Fruit fly (Drosophila melanogaster): ENCODE results near the gene CG32591.
A peak's percentile ranks its signal among the peaks of the same experiment; 100 is the strongest.

The CG32591 gene

dm6 chrX:14923277-14924019, 5.3 kb downstream of the CG32591 start, which contains the start of gene CG9503:
Gene CG9503 (minus strand): TSS chrX:14923493.
- TF ChIP-seq CG32121 (GFP tag; IDR thresholded peaks at IDR 0.05) (no peak), Snoo (tag; optimal IDR thresholded peaks at IDR 0.05) (no peak), Ets98B (GFP tag; IDR thresholded peaks at IDR 0.05) (no peak; the same call in 1 of the 2 replicates), CG4496 (GFP tag; IDR thresholded peaks at IDR 0.05) (no peak; the same call in 2 of the 3 replicates), D1 (tag; optimal IDR thresholded peaks at IDR 0.05) (no peak), CG8159 (tag; optimal IDR thresholded peaks at IDR 0.05) (no peak), CG34367 (tag; optimal IDR thresholded peaks at IDR 0.05) (no peak), CG13204 (GFP tag; optimal IDR thresholded peaks at IDR 0.05) (no peak), CG10348 (GFP tag; IDR thresholded peaks at IDR 0.05) (no peak), fd96Ca (GFP tag; IDR thresholded peaks at IDR 0.05) (no peak)

- peak; percentile 29 for TF ChIP-seq Pif1A (GFP tag; optimal IDR thresholded peaks at IDR 0.05)
- TF ChIP-seq rn (GFP tag; IDR thresholded peaks at IDR 0.05) = no peak
- peak; percentile 42 for TF ChIP-seq CG17806 (tag; optimal IDR thresholded peaks at IDR 0.05)
- peak; percentile 36 for TF ChIP-seq Pif1B (GFP tag; optimal IDR thresholded peaks at IDR 0.05)
- no peak for TF ChIP-seq Snoo (tag; optimal IDR thresholded peaks at IDR 0.05)
- TF ChIP-seq CG9948 (tag; optimal IDR thresholded peaks at IDR 0.05) = peak; percentile 62
- TF ChIP-seq CG32121 (GFP tag; IDR thresholded peaks at IDR 0.05) = peak; percentile 51
- no peak for TF ChIP-seq gl (tag; optimal IDR thresholded peaks at IDR 0.05)
- TF ChIP-seq CG12605 (GFP tag; IDR thresholded peaks at IDR 0.05) = peak; percentile 16; the same call in 1 of the 2 replicates
- TF ChIP-seq CG8301 (tag; optimal IDR thresholded peaks at IDR 0.05) = peak; percentile 50
- no peak for TF ChIP-seq CG34367 (tag; optimal IDR thresholded peaks at IDR 0.05)
- TF ChIP-seq D1 (tag; optimal IDR thresholded peaks at IDR 0.05) = peak; percentile 33
- TF ChIP-seq Ets98B (GFP tag; IDR thresholded peaks at IDR 0.05) = peak; percentile 52
- peak; percentile 30; the same call in 1 of the 3 replicates for TF ChIP-seq CG4496 (GFP tag; IDR thresholded peaks at IDR 0.05)
- TF ChIP-seq CG15710 (tag; optimal IDR thresholded peaks at IDR 0.05) = peak; percentile 26
- peak; percentile 44; the same call in 1 of the 3 replicates for TF ChIP-seq fd96Ca (GFP tag; IDR thresholded peaks at IDR 0.05)
- peak; percentile 45 for TF ChIP-seq CG8159 (tag; optimal IDR thresholded peaks at IDR 0.05)
- no peak for TF ChIP-seq CG10348 (GFP tag; IDR thresholded peaks at IDR 0.05)
- peak; percentile 74 for TF ChIP-seq CG14655 (GFP tag; optimal IDR thresholded peaks at IDR 0.05)
- peak; percentile 87 for TF ChIP-seq EcR (GFP tag; optimal IDR thresholded peaks at IDR 0.05)
- no peak for TF ChIP-seq CG13204 (GFP tag; optimal IDR thresholded peaks at IDR 0.05)
These were observed 6.1 kb downstream of the CG32591 start for dm6 chrX:14922396-14923276.

DNA sequence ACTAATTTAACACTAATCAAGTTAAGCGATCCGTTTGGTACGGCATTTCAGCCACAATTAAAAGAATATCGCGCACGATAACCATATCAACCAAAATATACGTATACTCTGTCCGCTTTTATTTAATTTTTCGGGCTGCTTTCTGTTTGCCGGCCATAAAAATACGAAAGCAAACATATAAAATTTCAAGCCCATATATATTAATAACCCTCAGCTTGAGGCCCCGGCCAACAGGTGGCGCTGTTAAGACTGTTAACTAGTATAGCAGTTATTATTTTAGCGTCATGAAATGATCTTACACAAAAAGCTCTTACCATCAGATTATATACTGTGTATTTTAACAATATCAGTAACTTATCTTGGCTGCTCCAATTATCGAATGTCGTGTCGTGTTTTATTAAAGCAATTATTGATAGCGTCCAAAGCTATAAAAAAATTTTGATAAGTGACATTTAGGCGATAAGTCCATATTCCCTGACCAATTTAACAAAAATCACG, 9.9 kb downstream of the CG32591 start, which contains the start of gene Eo:
TSS of gene Eo (minus strand) at position 51 of the 498 bp plus-strand sequence.
- TF ChIP-seq CG12605 (GFP tag; IDR thresholded peaks at IDR 0.05) (no peak), rn (GFP tag; IDR thresholded peaks at IDR 0.05) (no peak), EcR (GFP tag; optimal IDR thresholded peaks at IDR 0.05) (peak; percentile 81), D1 (tag; optimal IDR thresholded peaks at IDR 0.05) (peak; percentile 13), CG9948 (tag; optimal IDR thresholded peaks at IDR 0.05) (no peak), gl (tag; optimal IDR thresholded peaks at IDR 0.05) (no peak)

DNA sequence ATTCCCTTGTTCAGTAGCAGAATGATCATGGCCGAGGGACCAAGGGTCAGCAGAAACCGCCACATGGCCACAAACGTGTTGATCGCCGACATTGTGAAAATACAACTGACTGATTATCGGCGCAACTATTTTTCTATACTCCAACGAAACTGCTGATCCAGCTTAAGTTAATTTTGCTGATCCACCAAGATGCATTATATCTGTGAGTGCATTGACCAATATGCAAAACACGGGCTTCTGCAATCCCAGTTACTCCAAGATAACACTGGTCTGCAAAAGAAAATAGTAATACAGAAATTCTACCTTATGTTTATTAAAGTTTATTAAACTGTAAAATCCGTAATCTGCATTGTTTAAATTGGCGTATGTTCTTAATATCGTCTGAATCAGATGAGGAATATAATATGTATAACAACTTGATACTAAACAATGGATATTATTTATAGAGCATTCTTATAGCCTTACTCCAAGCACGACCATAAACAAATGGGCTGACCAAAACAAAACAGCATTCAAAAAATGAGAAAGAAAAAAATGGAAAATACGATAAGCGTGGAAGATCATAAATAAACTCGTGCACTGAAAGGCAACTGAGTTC, 14.9 kb downstream of the CG32591 start, which contains the start of gene CG12398:
TSS of gene CG12398 (minus strand) at position 107 of the 598 bp plus-strand sequence.
- no peak for TF ChIP-seq rn (GFP tag; IDR thresholded peaks at IDR 0.05)
- no peak for TF ChIP-seq CG8301 (tag; optimal IDR thresholded peaks at IDR 0.05)
- no peak for TF ChIP-seq CG4496 (GFP tag; IDR thresholded peaks at IDR 0.05)
- TF ChIP-seq Snoo (tag; optimal IDR thresholded peaks at IDR 0.05) = no peak
- no peak for TF ChIP-seq CG9948 (tag; optimal IDR thresholded peaks at IDR 0.05)
- TF ChIP-seq EcR (GFP tag; optimal IDR thresholded peaks at IDR 0.05) = no peak
- TF ChIP-seq D1 (tag; optimal IDR thresholded peaks at IDR 0.05) = no peak
- no peak for TF ChIP-seq CG14655 (GFP tag; optimal IDR thresholded peaks at IDR 0.05)
- TF ChIP-seq Ets98B (GFP tag; IDR thresholded peaks at IDR 0.05) = no peak
- no peak for TF ChIP-seq CG10348 (GFP tag; IDR thresholded peaks at IDR 0.05)
- no peak for TF ChIP-seq gl (tag; optimal IDR thresholded peaks at IDR 0.05)
- TF ChIP-seq Pif1B (GFP tag; optimal IDR thresholded peaks at IDR 0.05) = no peak
- no peak for TF ChIP-seq CG15710 (tag; optimal IDR thresholded peaks at IDR 0.05)
- TF ChIP-seq Pif1A (GFP tag; optimal IDR thresholded peaks at IDR 0.05) = no peak
- TF ChIP-seq fd96Ca (GFP tag; IDR thresholded peaks at IDR 0.05) = no peak
